Worm (Caenorhabditis elegans) whole organism, midembryonic: ENCODE measurements around the gene col-71.
"Not testable (repeated sequence)": the region's sequence is repeated elsewhere in the genome, so short reads cannot be mapped to it uniquely, and the experiment has no call there.

Source experiments
- T22C8.4 ChIP-seq: fragments of 200-800 bp; sonication (Bioruptor generic); IDR thresholded peaks from 2 replicates; pipeline ENCODE4 v1.3.6; 2022; ENCODE audit warnings: missing genetic modification characterization, missing compliant biosample characterization
- cog-1 ChIP-seq: sonication (generic microtip); optimal IDR thresholded peaks from 2 replicates; lab custom pipeline; 2016; ENCODE audit warnings: missing genetic modification characterization, missing compliant biosample characterization
- flt-1 ChIP-seq: fragments of 200-800 bp; sonication (Bioruptor generic); IDR thresholded peaks from 2 replicates; pipeline ENCODE4 v1.3.6; 2022; ENCODE audit warnings: missing genetic modification characterization, missing compliant biosample characterization
- klf-2 ChIP-seq: fragments of 200-800 bp; sonication (Bioruptor generic); conservative IDR thresholded peaks from 2 replicates; pipeline ENCODE4 v1.3.6; 2022; ENCODE audit warnings: missing genetic modification reagents, missing genetic modification characterization, missing compliant biosample characterization
- med-1 ChIP-seq: sonication (generic microtip); optimal IDR thresholded peaks from 2 replicates; lab custom pipeline; 2017; ENCODE audit warnings: missing genetic modification characterization, mild to moderate bottlenecking, missing compliant biosample characterization, antibody characterized with exemption, missing genetic modification reagents; ENCODE audit not compliant: insufficient read depth
- ref-1 ChIP-seq: fragments of 200-800 bp; sonication (Bioruptor generic); conservative IDR thresholded peaks from 2 replicates; pipeline ENCODE4 v1.3.6; 2022; ENCODE audit warnings: missing genetic modification reagents, missing genetic modification characterization, missing compliant biosample characterization
- tab-1 ChIP-seq: fragments of 200-800 bp; sonication (Bioruptor generic); IDR thresholded peaks from 2 replicates; pipeline ENCODE4 v1.3.6; 2022; ENCODE audit warnings: missing genetic modification characterization, missing compliant biosample characterization
- ztf-23 ChIP-seq: fragments of 200-800 bp; sonication (Bioruptor generic); IDR thresholded peaks from 2 replicates; pipeline ENCODE4 v1.3.6; 2022; ENCODE audit warnings: missing genetic modification reagents, missing genetic modification characterization, missing compliant biosample characterization
- ztf-29 ChIP-seq: fragments of 200-800 bp; sonication (Bioruptor generic); IDR thresholded peaks from 2 replicates; pipeline ENCODE4 v1.3.6; 2022; ENCODE audit warnings: missing genetic modification reagents, missing genetic modification characterization, missing compliant biosample characterization

col-71 gene

ce11 chrII:3500373-3500772 is 2.0 kb downstream of the col-71 start:
- TF ChIP-seq klf-2 (GFP tag; lab: Robert Waterston, UW) = no peak
- no peak for TF ChIP-seq ztf-23 (GFP tag; lab: Robert Waterston, UW)
- no peak for TF ChIP-seq med-1 (GFP tag; lab: Kevin White, UChicago)
- no peak for TF ChIP-seq cog-1
- no peak for TF ChIP-seq ztf-29
- no peak for TF ChIP-seq flt-1 (GFP tag; lab: Robert Waterston, UW)
- TF ChIP-seq T22C8.4 (GFP tag; lab: Robert Waterston, UW) = no peak
- TF ChIP-seq ref-1 (GFP tag; lab: Robert Waterston, UW) = no peak

- no peak for TF ChIP-seq ztf-29
- TF ChIP-seq tab-1 (GFP tag; lab: Robert Waterston, UW) = no peak
- no peak for TF ChIP-seq klf-2 (GFP tag; lab: Robert Waterston, UW)
- TF ChIP-seq cog-1 = no peak
- TF ChIP-seq med-1 (GFP tag; lab: Kevin White, UChicago) = no peak
- no peak for TF ChIP-seq T22C8.4 (GFP tag; lab: Robert Waterston, UW)
- no peak for TF ChIP-seq ztf-23 (GFP tag; lab: Robert Waterston, UW)
- TF ChIP-seq flt-1 (GFP tag; lab: Robert Waterston, UW) = no peak
- TF ChIP-seq ref-1 (GFP tag; lab: Robert Waterston, UW) = no peak
Observed at ce11 chrII:3499386-3499785, 3.0 kb downstream of the col-71 start, which contains the start of gene Y49F6B.9. Gene Y49F6B.9 (minus strand): TSS chrII:3499387.

DNA sequence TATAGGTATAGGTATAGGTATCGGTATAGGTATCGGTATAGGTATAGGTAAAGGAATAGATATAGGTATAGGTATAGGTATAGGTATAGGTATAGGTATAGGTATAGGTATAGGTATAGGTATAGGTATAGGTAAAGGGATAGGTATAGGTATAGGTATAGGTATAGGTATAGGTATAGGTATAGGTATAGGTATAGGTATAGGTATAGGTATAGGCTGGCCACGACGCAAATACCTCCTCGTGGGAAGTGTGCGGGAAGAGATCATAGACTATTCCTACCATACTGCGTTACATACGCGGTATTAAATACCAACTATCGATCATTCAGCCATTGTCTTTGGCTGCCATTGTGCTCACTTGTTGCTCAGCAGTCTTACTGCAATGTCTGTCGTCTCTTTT is 11.6 kb downstream of the col-71 start, which contains the start of gene fbxb-112:
TSS of gene fbxb-112 (plus strand) at position 301 of the 400 bp plus-strand sequence.
- not testable (repeated sequence) for TF ChIP-seq ref-1 (GFP tag; lab: Robert Waterston, UW); med-1 (GFP tag; lab: Kevin White, UChicago); ztf-23 (GFP tag; lab: Robert Waterston, UW)

- no peak for TF ChIP-seq ref-1 (GFP tag; lab: Robert Waterston, UW)
- TF ChIP-seq klf-2 (GFP tag; lab: Robert Waterston, UW) = 0 out of 2 replicates have a peak, but pooled peaks have one; percentile 45
- TF ChIP-seq tab-1 (GFP tag; lab: Robert Waterston, UW) = no peak
- no peak for TF ChIP-seq ztf-29
- no peak for TF ChIP-seq T22C8.4 (GFP tag; lab: Robert Waterston, UW)
- no peak for TF ChIP-seq med-1 (GFP tag; lab: Kevin White, UChicago)
- TF ChIP-seq cog-1 = peak; percentile 39
- TF ChIP-seq flt-1 (GFP tag; lab: Robert Waterston, UW) = peak; percentile 67; the same call in 1 of the 2 replicates
- peak; percentile 74 for TF ChIP-seq ztf-23 (GFP tag; lab: Robert Waterston, UW)
Observed at ce11 chrII:3482231-3482630, 20.1 kb downstream of the col-71 start, which contains the start of gene smu-2. Gene smu-2 (plus strand): TSS chrII:3482408.

DNA sequence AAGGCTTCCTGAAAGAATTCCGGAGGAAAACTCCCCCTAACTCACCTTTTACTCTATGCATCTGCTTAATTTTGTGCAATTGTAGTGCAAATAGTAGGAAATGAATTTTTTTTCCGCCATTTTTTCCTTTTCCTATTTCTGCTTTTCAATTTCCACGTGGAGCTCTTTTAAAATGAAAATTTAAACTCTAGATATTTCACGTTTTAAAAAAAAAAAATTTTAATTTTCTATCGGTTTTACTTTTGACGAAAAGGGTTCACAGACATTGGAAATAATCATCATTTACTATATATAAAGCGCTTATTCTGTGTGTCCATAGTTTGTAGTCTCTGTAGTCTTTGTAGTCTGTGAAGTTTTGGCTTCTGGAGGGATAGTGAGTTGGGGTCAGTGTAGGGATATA is 20.8 kb downstream of the col-71 start, which contains the start of gene Y49F6B.8:
TSS of gene Y49F6B.8 (minus strand) at position 101 of the 400 bp plus-strand sequence.
- TF ChIP-seq tab-1 (GFP tag; lab: Robert Waterston, UW) (no peak), flt-1 (GFP tag; lab: Robert Waterston, UW) (no peak), ztf-23 (GFP tag; lab: Robert Waterston, UW) (no peak), med-1 (GFP tag; lab: Kevin White, UChicago) (no peak), cog-1 (no peak), ztf-29 (no peak), klf-2 (GFP tag; lab: Robert Waterston, UW) (no peak), T22C8.4 (GFP tag; lab: Robert Waterston, UW) (no peak), ref-1 (GFP tag; lab: Robert Waterston, UW) (no peak)

DNA sequence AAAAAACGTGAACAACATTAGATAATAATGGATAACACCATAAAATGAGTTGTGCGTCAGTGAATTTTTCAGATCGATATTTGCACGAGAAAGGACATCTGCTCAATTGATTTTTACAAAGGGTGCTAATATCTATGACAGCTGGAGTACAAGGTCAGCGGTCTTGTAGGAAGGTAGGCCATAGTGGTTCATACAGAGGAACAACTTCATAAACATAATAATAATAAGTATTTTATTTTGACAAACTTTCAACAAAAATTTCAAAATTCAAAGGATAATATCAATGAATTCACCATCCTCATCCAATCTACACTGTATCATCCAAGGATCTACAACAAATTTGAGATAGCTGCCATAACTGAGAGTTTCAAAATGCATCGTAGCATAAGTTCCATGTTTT is 25.2 kb downstream of the col-71 start, which contains the start of gene fbxb-104:
TSS of gene fbxb-104 (minus strand) at position 101 of the 400 bp plus-strand sequence.
- TF ChIP-seq T22C8.4 (GFP tag; lab: Robert Waterston, UW) = no peak
- TF ChIP-seq klf-2 (GFP tag; lab: Robert Waterston, UW) = no peak
- TF ChIP-seq ztf-29 = no peak
- no peak for TF ChIP-seq cog-1
- no peak for TF ChIP-seq tab-1 (GFP tag; lab: Robert Waterston, UW)
- TF ChIP-seq med-1 (GFP tag; lab: Kevin White, UChicago) = no peak
- no peak for TF ChIP-seq flt-1 (GFP tag; lab: Robert Waterston, UW)
- no peak for TF ChIP-seq ztf-23 (GFP tag; lab: Robert Waterston, UW)
- TF ChIP-seq ref-1 (GFP tag; lab: Robert Waterston, UW) = no peak

DNA sequence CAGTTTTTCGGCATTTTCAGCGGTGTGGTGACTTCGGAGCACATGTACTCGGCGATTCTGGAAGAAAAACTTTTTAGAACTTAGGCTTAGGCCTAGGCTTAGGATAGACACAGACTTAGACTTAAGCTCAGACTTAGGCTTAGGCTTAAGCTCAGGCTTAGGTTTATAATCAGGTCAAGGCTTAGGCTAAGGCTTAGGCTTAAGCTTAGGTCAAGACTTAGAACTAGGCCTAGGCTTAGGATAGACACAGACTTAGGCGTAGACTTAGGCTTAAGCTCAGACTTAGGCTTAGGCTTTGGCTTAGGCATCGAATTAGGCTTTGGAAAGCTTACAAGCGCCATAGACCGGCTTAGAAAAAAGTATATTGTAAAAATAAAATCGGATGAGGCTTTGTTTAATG is 25.8 kb downstream of the col-71 start:
- TF ChIP-seq med-1 (GFP tag; lab: Kevin White, UChicago) = no peak
- TF ChIP-seq ztf-29 = 0 out of 2 replicates have a peak, but pooled peaks have one; percentile 13

ce11 chrII:3473744-3474143 is 28.6 kb downstream of the col-71 start, which contains the start of gene sdz-32:
Gene sdz-32 (plus strand): TSS chrII:3474044.
- TF ChIP-seq ztf-23 (GFP tag; lab: Robert Waterston, UW) (no peak), ref-1 (GFP tag; lab: Robert Waterston, UW) (no peak), med-1 (GFP tag; lab: Kevin White, UChicago) (no peak), ztf-29 (no peak), cog-1 (no peak), tab-1 (GFP tag; lab: Robert Waterston, UW) (no peak), flt-1 (GFP tag; lab: Robert Waterston, UW) (no peak), klf-2 (GFP tag; lab: Robert Waterston, UW) (no peak), T22C8.4 (GFP tag; lab: Robert Waterston, UW) (no peak)

DNA sequence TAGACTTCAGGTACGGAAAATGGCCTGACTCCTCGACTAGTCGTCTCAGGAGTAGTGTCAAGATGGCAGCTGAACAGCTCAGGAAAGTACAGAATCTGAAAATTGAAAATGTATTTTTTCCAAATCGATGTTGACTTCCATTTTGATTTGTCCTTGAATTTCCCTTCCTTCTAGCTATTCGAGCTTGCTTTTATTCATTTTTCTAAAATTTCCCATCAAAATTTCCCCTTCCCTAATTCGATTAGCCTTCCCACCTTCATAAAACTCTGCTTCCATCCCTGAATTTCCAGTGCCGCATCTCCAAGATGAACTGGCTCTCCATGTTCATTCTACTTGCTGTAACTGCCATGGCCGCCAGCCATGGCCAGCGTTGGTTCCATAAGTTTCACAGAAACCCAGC is 29.6 kb downstream of the col-71 start, which contains the start of gene Y49F6B.6:
TSS of gene Y49F6B.6 (plus strand) at position 301 of the 400 bp plus-strand sequence.
- TF ChIP-seq T22C8.4 (GFP tag; lab: Robert Waterston, UW) = no peak
- TF ChIP-seq med-1 (GFP tag; lab: Kevin White, UChicago) = no peak
- no peak for TF ChIP-seq flt-1 (GFP tag; lab: Robert Waterston, UW)
- no peak for TF ChIP-seq tab-1 (GFP tag; lab: Robert Waterston, UW)
- TF ChIP-seq cog-1 = no peak
- no peak for TF ChIP-seq ztf-29
- TF ChIP-seq ztf-23 (GFP tag; lab: Robert Waterston, UW) = no peak
- no peak for TF ChIP-seq ref-1 (GFP tag; lab: Robert Waterston, UW)
- TF ChIP-seq klf-2 (GFP tag; lab: Robert Waterston, UW) = no peak
